Worm (Caenorhabditis elegans) whole organism, L2 larva: ENCODE measurements around the gene F57B7.2.

ENCODE experiments used
- fos-1 ChIP-seq: fragments of 150-350 bp; optimal IDR thresholded peaks from 2 replicates; lab custom pipeline; 2014; ENCODE audit warnings: missing biosample characterization, missing genetic modification characterization
- lin-11 ChIP-seq: fragments of 150-350 bp; sonication (generic microtip); optimal IDR thresholded peaks from 2 replicates; lab custom pipeline; 2014; ENCODE audit warnings: missing biosample characterization, missing genetic modification characterization, inconsistent platforms, mixed read lengths
- lsy-2 ChIP-seq, 2 experiments: fragments of 150-350 bp in 1 of 2; sonication (generic microtip) in 1 of 2; optimal IDR thresholded peaks; 2 replicates each; lab custom pipeline; 2014 to 2017; ENCODE audit warnings: missing biosample characterization in 2 of 2, missing genetic modification characterization in 2 of 2
- mdl-1 ChIP-seq, 2 experiments: fragments of 150-350 bp in 1 of 2; sonication (generic microtip) in 1 of 2; optimal IDR thresholded peaks; 2 replicates each; lab custom pipeline; 2017; ENCODE audit warnings: missing biosample characterization in 2 of 2, missing genetic modification characterization in 2 of 2
- nhr-12 ChIP-seq: fragments of 150-350 bp; optimal IDR thresholded peaks from 2 replicates; lab custom pipeline; 2014; ENCODE audit warnings: missing biosample characterization, missing genetic modification characterization
- nhr-129 ChIP-seq: fragments of 150-350 bp; optimal IDR thresholded peaks from 2 replicates; lab custom pipeline; 2014; ENCODE audit warnings: missing biosample characterization, missing genetic modification characterization
- nhr-21 ChIP-seq: fragments of 150-350 bp; optimal IDR thresholded peaks from 2 replicates; lab custom pipeline; 2014; ENCODE audit warnings: missing biosample characterization, missing genetic modification characterization
- nhr-237 ChIP-seq: fragments of 150-350 bp; optimal IDR thresholded peaks from 2 replicates; lab custom pipeline; 2014; ENCODE audit warnings: missing biosample characterization, missing genetic modification characterization
- snpc-4 ChIP-seq: fragments of 150-350 bp; optimal IDR thresholded peaks from 2 replicates; lab custom pipeline; 2014; ENCODE audit warnings: missing biosample characterization, missing genetic modification characterization
- unc-62 ChIP-seq: fragments of 150-350 bp; optimal IDR thresholded peaks from 2 replicates; lab custom pipeline; 2014; ENCODE audit warnings: missing biosample characterization, missing genetic modification reagents, missing genetic modification characterization
- ztf-11 ChIP-seq: sonication (generic microtip); optimal IDR thresholded peaks from 2 replicates; lab custom pipeline; 2017; ENCODE audit warnings: missing biosample characterization, missing genetic modification characterization

DNA sequence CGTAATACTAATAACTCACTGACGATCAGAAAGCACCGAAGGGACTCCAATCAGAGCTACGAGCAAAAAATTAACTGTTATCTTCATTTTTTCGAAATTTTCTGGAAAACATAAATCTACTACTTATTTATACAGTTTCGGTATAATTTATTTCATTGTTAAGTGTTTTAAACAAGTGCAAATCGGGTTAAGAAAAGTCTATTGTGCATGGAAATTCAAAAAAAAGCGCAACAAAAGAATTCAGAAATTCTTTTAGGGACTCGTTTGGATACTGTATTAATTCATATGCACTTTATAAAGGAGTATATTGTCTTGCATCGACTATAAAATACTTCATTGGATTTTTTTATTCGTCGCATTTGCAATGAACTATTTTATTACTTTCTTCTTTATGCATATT, 28.8 kb upstream of the F57B7.2 start, which contains the start of the genes nas-20 and nas-21:
- TF ChIP-seq fos-1 (tag; lab: Kevin White, UChicago): no peak
- TF ChIP-seq nhr-21 (tag; lab: Kevin White, UChicago): no peak
- no peak for TF ChIP-seq unc-62 (GFP tag; lab: Kevin White, UChicago)
- TF ChIP-seq lin-11 (tag; lab: Kevin White, UChicago): no peak
- no peak for TF ChIP-seq snpc-4 (tag; lab: Kevin White, UChicago)
- TF ChIP-seq nhr-129: no peak
- no peak for TF ChIP-seq ztf-11 (tag; lab: Kevin White, UChicago)
- TF ChIP-seq lsy-2 (tag; optimal IDR thresholded peaks at IDR 0.05; lab: Kevin White, UChicago): no peak
- no peak for TF ChIP-seq nhr-237
- no peak for TF ChIP-seq nhr-12 (tag; lab: Kevin White, UChicago)
- no peak for TF ChIP-seq mdl-1 (tag; optimal IDR thresholded peaks at IDR 0.05; lab: Kevin White, UChicago)
